Worm (Caenorhabditis elegans): ENCODE measurements around the gene syx-5.

syx-5 gene

DNA sequence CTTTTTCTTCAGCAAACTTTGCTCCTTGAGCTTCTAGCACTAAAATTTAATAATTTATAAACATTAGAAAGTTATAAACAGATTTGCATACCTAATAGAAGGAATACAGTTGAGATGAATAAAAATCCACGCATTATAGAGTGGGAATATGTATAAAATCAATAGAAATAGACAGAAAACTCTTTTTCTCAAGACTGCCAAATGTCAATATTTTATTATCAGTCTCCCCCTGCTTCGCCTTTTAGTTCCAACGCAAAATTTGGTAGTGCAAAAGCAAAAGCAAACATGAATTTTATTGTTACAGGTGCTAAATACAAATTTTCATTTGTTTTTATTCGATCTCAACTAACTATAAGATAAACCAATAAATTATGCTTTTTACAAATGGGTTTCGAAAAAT, 1.8 kb upstream of the syx-5 start, which contains the start of gene T04F3.4:
TSS of gene T04F3.4 (minus strand) at position 187 of the 400 bp plus-strand sequence.
- TF ChIP-seq lsy-2 (tag; optimal IDR thresholded peaks at IDR 0.05) = peak in 1 of 2 experiments; percentile 28
- no peak for TF ChIP-seq nhr-90 (tag; optimal IDR thresholded peaks at IDR 0.05; ENCODE audit: poor library complexity)
- no peak for TF ChIP-seq egl-13 (tag; optimal IDR thresholded peaks at IDR 0.05)
- no peak for TF ChIP-seq lin-13 (GFP tag; optimal IDR thresholded peaks at IDR 0.05)
- no peak for TF ChIP-seq hpl-2 (GFP tag; optimal IDR thresholded peaks at IDR 0.05)

DNA sequence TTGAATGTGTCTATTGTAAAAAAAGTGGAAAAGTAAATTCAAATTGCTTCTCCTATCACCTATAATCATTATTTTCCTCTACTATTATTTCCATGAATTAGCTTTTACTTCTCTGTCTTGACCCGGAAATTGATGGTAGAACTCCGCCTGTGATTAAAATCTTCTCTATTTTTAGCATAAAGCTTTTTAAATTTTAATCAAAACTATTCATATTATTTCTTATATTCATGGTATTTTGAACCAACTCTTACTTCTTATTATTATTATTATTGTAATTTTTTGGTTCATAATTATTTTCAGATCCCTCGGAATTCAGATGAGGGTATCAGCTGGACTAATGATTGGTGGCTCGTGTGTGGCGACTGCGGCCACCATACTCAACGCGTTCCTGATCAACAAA, 2.3 kb downstream of the syx-5 start, which contains the start of gene sel-11:
TSS of gene sel-11 (plus strand) at position 301 of the 400 bp plus-strand sequence.
- TF ChIP-seq isw-1 (GFP tag; IDR thresholded peaks at IDR 0.05) (no peak), ztf-11 (tag; optimal IDR thresholded peaks at IDR 0.05) (no peak), efl-1 (optimal IDR thresholded peaks at IDR 0.05) (no peak), efl-1 (GFP tag; optimal IDR thresholded peaks at IDR 0.05 in 1 of 2) (no peak), alr-1 (tag; optimal IDR thresholded peaks at IDR 0.05; ENCODE audit: borderline replicate concordance) (no peak), fkh-8 (tag; optimal IDR thresholded peaks at IDR 0.05) (no peak), pqm-1 (tag; optimal IDR thresholded peaks at IDR 0.05) (no peak), ama-1 (optimal IDR thresholded peaks at IDR 0.05) (no peak), sup-37 (GFP tag; optimal IDR thresholded peaks at IDR 0.05) (no peak), lsy-2 (tag; optimal IDR thresholded peaks at IDR 0.05) (no peak), nhr-19 (GFP tag; conservative IDR thresholded peaks at IDR 0.05) (no peak), lin-13 (GFP tag; optimal IDR thresholded peaks at IDR 0.05) (no peak), nhr-85 (tag) (no peak), snpc-4 (tag; optimal IDR thresholded peaks at IDR 0.05) (no peak)

DNA sequence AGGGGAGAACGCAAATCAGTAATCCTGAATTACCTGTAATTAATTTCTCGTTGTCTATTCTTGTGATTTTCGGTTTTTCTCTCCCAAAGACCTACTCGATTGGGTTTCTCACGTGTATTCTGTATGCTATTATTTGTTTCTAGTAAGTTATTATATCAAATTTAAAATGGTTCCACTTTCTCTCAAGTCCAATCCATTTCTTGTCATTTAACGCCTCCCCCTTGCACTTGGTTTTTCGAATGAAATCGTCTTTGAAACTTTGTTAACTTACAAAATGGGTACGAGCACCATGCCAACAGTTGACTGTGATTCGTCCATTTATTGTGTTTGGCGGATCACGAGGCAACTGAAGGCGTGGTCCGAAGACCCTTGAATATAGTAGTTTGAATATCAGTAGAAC, 4.9 kb downstream of the syx-5 start:
- no peak for TF ChIP-seq rnt-1 (tag; optimal IDR thresholded peaks at IDR 0.05)
- TF ChIP-seq efl-1 (optimal IDR thresholded peaks at IDR 0.05) = no peak
- peak in 1 of 2 experiments; percentile 56 for TF ChIP-seq efl-1 (GFP tag; optimal IDR thresholded peaks at IDR 0.05 in 1 of 2)

DNA sequence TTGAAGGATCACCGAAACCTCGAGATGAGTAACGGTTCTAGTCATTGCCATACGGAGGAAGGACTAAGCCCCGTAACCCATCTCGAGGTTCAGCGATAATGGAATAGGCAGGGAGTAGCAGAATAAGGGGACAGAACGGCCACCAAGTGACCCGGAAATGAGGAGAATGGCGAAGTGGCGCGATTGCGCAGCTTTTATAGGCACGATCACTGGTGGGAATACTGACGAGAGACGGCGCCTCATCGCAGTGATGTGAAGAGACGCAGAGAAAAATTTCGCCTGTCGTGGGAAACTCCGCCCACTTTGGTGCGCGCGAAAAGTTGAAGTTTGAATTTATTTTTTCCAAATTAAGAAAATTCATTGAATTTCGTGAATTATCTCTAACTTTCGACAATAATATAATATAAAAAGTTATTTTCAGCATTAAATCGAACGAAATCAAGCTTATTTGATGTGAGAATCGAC, 5.4 kb downstream of the syx-5 start, which contains the start of gene F55A11.4:
TSS of gene F55A11.4 (plus strand) at position 415 of the 465 bp plus-strand sequence.
- TF ChIP-seq blmp-1 (tag; optimal IDR thresholded peaks at IDR 0.05) (peak; percentile 35), pqm-1 (tag; optimal IDR thresholded peaks at IDR 0.05) (no peak), lin-14 (GFP tag; optimal IDR thresholded peaks at IDR 0.05) (no peak), lsy-2 (tag; optimal IDR thresholded peaks at IDR 0.05) (peak in 1 of 2 experiments; percentile 29), nhr-11 (tag; optimal IDR thresholded peaks at IDR 0.05) (no peak), dpl-1 (GFP tag; optimal IDR thresholded peaks at IDR 0.05) (peak; percentile 27 to 48 (median 46)), dsc-1 (tag; optimal IDR thresholded peaks at IDR 0.05) (no peak), nhr-71 (tag; optimal IDR thresholded peaks at IDR 0.05) (peak; percentile 9), C16A3.4 (tag; optimal IDR thresholded peaks at IDR 0.05) (no peak), lin-35 (GFP tag; optimal IDR thresholded peaks at IDR 0.05) (peak in 1 of 2 experiments; percentile 43), C04F5.9 (tag; optimal IDR thresholded peaks at IDR 0.05) (no peak), zag-1 (tag; optimal IDR thresholded peaks at IDR 0.05) (no peak), zip-4 (GFP tag; optimal IDR thresholded peaks at IDR 0.05) (no peak), xbp-1 (tag; optimal IDR thresholded peaks at IDR 0.05) (no peak), tlp-1 (tag; optimal IDR thresholded peaks at IDR 0.05) (no peak), fos-1 (tag; optimal IDR thresholded peaks at IDR 0.05) (no peak), nhr-85 (tag) (peak; percentile 52), alr-1 (tag; optimal IDR thresholded peaks at IDR 0.05; ENCODE audit: borderline replicate concordance) (no peak), grh-1 (GFP tag; IDR thresholded peaks at IDR 0.05) (no peak), elt-2 (tag; optimal IDR thresholded peaks at IDR 0.05) (no peak), hlh-17 (GFP tag; optimal IDR thresholded peaks at IDR 0.05; ENCODE audit: borderline replicate concordance) (no peak), aha-1 (tag; optimal IDR thresholded peaks at IDR 0.05) (no peak), efl-1 (optimal IDR thresholded peaks at IDR 0.05) (peak in 1 of 2 experiments; percentile 42), efl-1 (GFP tag; optimal IDR thresholded peaks at IDR 0.05 in 1 of 2) (peak; percentile 50 to 92)

Data from whole organism, L1 larva.